Worm (Caenorhabditis elegans) whole organism, L2 larva: ENCODE results near the gene F16B4.2.

Experiments used
- R02D3.7 ChIP-seq: fragments of 150-350 bp; optimal IDR thresholded peaks from 2 replicates; lab custom pipeline; 2014; ENCODE audit warnings: missing biosample characterization, missing genetic modification characterization
- dmd-4 ChIP-seq: sonication (generic microtip); optimal IDR thresholded peaks from 2 replicates; lab custom pipeline; 2017; ENCODE audit warnings: missing biosample characterization, missing genetic modification characterization
- lin-13 ChIP-seq: fragments of 150-350 bp; optimal IDR thresholded peaks from 2 replicates; lab custom pipeline; 2014; ENCODE audit warnings: missing biosample characterization, missing genetic modification reagents, missing genetic modification characterization
- nhr-12 ChIP-seq: fragments of 150-350 bp; optimal IDR thresholded peaks from 2 replicates; lab custom pipeline; 2014; ENCODE audit warnings: missing biosample characterization, missing genetic modification characterization
- sma-3 ChIP-seq: sonication (generic microtip); optimal IDR thresholded peaks from 2 replicates; lab custom pipeline; 2016; ENCODE audit warnings: missing genetic modification reagents, missing genetic modification characterization, missing compliant biosample characterization
- unc-55 ChIP-seq: fragments of 150-350 bp; sonication (generic microtip); optimal IDR thresholded peaks from 3 replicates; lab custom pipeline; 2014; ENCODE audit warnings: missing biosample characterization, missing genetic modification reagents, missing genetic modification characterization
- ztf-4 ChIP-seq: fragments of 150-350 bp; optimal IDR thresholded peaks from 2 replicates; lab custom pipeline; 2014; ENCODE audit warnings: missing biosample characterization, missing genetic modification characterization

ce11 chrV:1585411-1585810, 15.4 kb upstream of the F16B4.2 start, which contains the start of gene F16B4.7:
- TF ChIP-seq nhr-12 (tag; lab: Kevin White, UChicago) (no peak), sma-3 (GFP tag; lab: Kevin White, UChicago) (no peak), lin-13 (GFP tag; lab: Kevin White, UChicago) (no peak), unc-55 (GFP tag; lab: Kevin White, UChicago) (no peak), R02D3.7 (tag; lab: Kevin White, UChicago) (no peak), ztf-4 (tag; lab: Kevin White, UChicago) (no peak), dmd-4 (tag; lab: Kevin White, UChicago) (no peak)
